Fruit fly (Drosophila melanogaster) whole organism, embryonic: ENCODE results near the gene CG11598.
A peak's percentile ranks its signal among the peaks of the same experiment; 100 is the strongest.

Experiments used
- Awh ChIP-seq: fragments of 200-800 bp; sonication (Bioruptor generic); IDR thresholded peaks from 2 replicates; pipeline ENCODE4, ENCODE4 v1.3.6; 2022; ENCODE audit warnings: missing biosample characterization, missing genetic modification characterization
- Bteb2 ChIP-seq: fragments of 200-800 bp; sonication (Bioruptor generic); optimal IDR thresholded peaks from 2 replicates; lab custom pipeline; 2016; ENCODE audit warnings: missing biosample characterization, missing genetic modification characterization
- CG11398 ChIP-seq: fragments of 200-800 bp; sonication (Bioruptor generic); optimal IDR thresholded peaks from 2 replicates; lab custom pipeline; 2016; ENCODE audit warnings: missing biosample characterization, missing genetic modification characterization
- CG12155 ChIP-seq: fragments of 200-800 bp; sonication (Bioruptor generic); optimal IDR thresholded peaks from 3 replicates; lab custom pipeline; 2016; ENCODE audit warnings: missing biosample characterization, missing genetic modification characterization
- CG1233 ChIP-seq: fragments of 200-800 bp; sonication (Bioruptor generic); optimal IDR thresholded peaks from 4 replicates; lab custom pipeline; 2018; ENCODE audit warnings: missing biosample characterization, mild to moderate bottlenecking, missing genetic modification characterization
- CG14667 ChIP-seq: fragments of 200-800 bp; sonication (Bioruptor generic); IDR thresholded peaks from 2 replicates; pipeline ENCODE4 v1.3.6; 2022; ENCODE audit warnings: missing biosample characterization, missing genetic modification characterization
- CG1529 ChIP-seq: fragments of 200-800 bp; sonication (Bioruptor generic); optimal IDR thresholded peaks from 3 replicates; lab custom pipeline; 2018; ENCODE audit warnings: missing biosample characterization, missing genetic modification characterization
- CG15514 ChIP-seq: fragments of 200-800 bp; sonication (Bioruptor generic); optimal IDR thresholded peaks from 3 replicates; lab custom pipeline; 2017; ENCODE audit warnings: missing biosample characterization, missing genetic modification characterization, mild to moderate bottlenecking, moderate library complexity, missing genetic modification reagents
- CG18476 ChIP-seq: fragments of 200-800 bp; sonication (Bioruptor generic); optimal IDR thresholded peaks from 2 replicates; lab custom pipeline; 2016; ENCODE audit warnings: missing biosample characterization, mild to moderate bottlenecking, missing genetic modification characterization
- CG31365 ChIP-seq: fragments of 200-800 bp; sonication (Bioruptor generic); optimal IDR thresholded peaks from 2 replicates; lab custom pipeline; 2018; ENCODE audit warnings: missing biosample characterization, mild to moderate bottlenecking, missing genetic modification characterization
- CG32772 ChIP-seq: fragments of 200-800 bp; sonication (Bioruptor generic); IDR thresholded peaks from 2 replicates; pipeline ENCODE4 v1.3.6; 2022; ENCODE audit warnings: missing biosample characterization, missing genetic modification characterization
- CG33213 ChIP-seq: fragments of 200-800 bp; sonication (Bioruptor generic); optimal IDR thresholded peaks from 3 replicates; lab custom pipeline; 2016; ENCODE audit warnings: missing biosample characterization, missing genetic modification characterization
- CG6175 ChIP-seq: fragments of 200-800 bp; sonication (Bioruptor generic); IDR thresholded peaks from 3 replicates; pipeline ENCODE4 v1.3.6; 2022; ENCODE audit warnings: missing biosample characterization, missing genetic modification characterization
- CG7745 ChIP-seq: fragments of 200-800 bp; sonication (Bioruptor generic); optimal IDR thresholded peaks from 2 replicates; lab custom pipeline; 2018; ENCODE audit warnings: missing biosample characterization, mild to moderate bottlenecking, missing genetic modification characterization, moderate library complexity
- CG8359 ChIP-seq: fragments of 200-800 bp; sonication (Bioruptor generic); optimal IDR thresholded peaks from 2 replicates; lab custom pipeline; 2017; ENCODE audit warnings: missing biosample characterization, mild to moderate bottlenecking, missing genetic modification characterization, borderline replicate concordance
- CG8924 ChIP-seq: fragments of 200-800 bp; optimal IDR thresholded peaks from 3 replicates; lab custom pipeline; 2019; ENCODE audit warnings: missing biosample characterization, mild to moderate bottlenecking, missing genetic modification characterization, moderate library complexity
- CG9727 ChIP-seq: fragments of 200-800 bp; sonication (Bioruptor generic); optimal IDR thresholded peaks from 3 replicates; lab custom pipeline; 2017; ENCODE audit warnings: missing biosample characterization, mild to moderate bottlenecking, missing genetic modification characterization
- CHES-1-like ChIP-seq: fragments of 200-800 bp; sonication (Bioruptor generic); optimal IDR thresholded peaks from 2 replicates; lab custom pipeline; 2016; ENCODE audit warnings: missing biosample characterization, missing genetic modification characterization
- CTCF ChIP-seq: fragments of 200-800 bp; sonication (Bioruptor generic); optimal IDR thresholded peaks from 2 replicates; lab custom pipeline; 2017; ENCODE audit warnings: missing biosample characterization, mild to moderate bottlenecking, missing genetic modification characterization, moderate library complexity
- Camta ChIP-seq: fragments of 200-800 bp; sonication (Bioruptor generic); optimal IDR thresholded peaks from 2 replicates; lab custom pipeline; 2016; ENCODE audit warnings: missing biosample characterization, missing genetic modification characterization
- CkIIα-i1 ChIP-seq: fragments of 200-800 bp; sonication (Bioruptor generic); IDR thresholded peaks from 2 replicates; pipeline ENCODE4 v1.3.6; 2022; ENCODE audit warnings: missing biosample characterization, missing genetic modification characterization
- D19A ChIP-seq: fragments of 200-800 bp; optimal IDR thresholded peaks from 3 replicates; lab custom pipeline; 2019; ENCODE audit warnings: missing biosample characterization, mild to moderate bottlenecking, missing genetic modification characterization, moderate library complexity
- D19B ChIP-seq: fragments of 200-800 bp; sonication (Bioruptor generic); optimal IDR thresholded peaks from 2 replicates; lab custom pipeline; 2017; ENCODE audit warnings: missing biosample characterization, mild to moderate bottlenecking, missing genetic modification characterization
- Dip3 ChIP-seq: fragments of 200-800 bp; sonication (Bioruptor generic); optimal IDR thresholded peaks from 3 replicates; lab custom pipeline; 2016; ENCODE audit warnings: missing biosample characterization, missing genetic modification characterization
- Dp ChIP-seq: fragments of 200-800 bp; sonication (Bioruptor generic); optimal IDR thresholded peaks from 2 replicates; lab custom pipeline; 2018; ENCODE audit warnings: missing biosample characterization, mild to moderate bottlenecking, missing genetic modification characterization, moderate library complexity
- Dref ChIP-seq: fragments of 200-800 bp; sonication (Bioruptor generic); IDR thresholded peaks from 2 replicates; pipeline ENCODE4 v1.3.6; 2022; ENCODE audit warnings: missing biosample characterization, missing genetic modification characterization
- Fer1 ChIP-seq: fragments of 200-800 bp; sonication (Bioruptor generic); optimal IDR thresholded peaks from 2 replicates; lab custom pipeline; 2017; ENCODE audit warnings: missing biosample characterization, mild to moderate bottlenecking, missing genetic modification characterization
- Lim3 ChIP-seq: fragments of 200-800 bp; sonication (Bioruptor generic); IDR thresholded peaks from 2 replicates; pipeline ENCODE4 v1.3.6; 2022; ENCODE audit warnings: missing biosample characterization, missing genetic modification characterization
- Nf-YA ChIP-seq: fragments of 200-800 bp; sonication (Bioruptor generic); IDR thresholded peaks from 2 replicates; pipeline ENCODE4 v1.3.6; 2022; ENCODE audit warnings: missing biosample characterization, missing genetic modification characterization
- Optix ChIP-seq: fragments of 200-800 bp; sonication (Bioruptor generic); IDR thresholded peaks from 3 replicates; pipeline ENCODE4 v1.3.6; 2022; ENCODE audit warnings: missing biosample characterization, missing genetic modification characterization
- TFAM ChIP-seq: fragments of 200-800 bp; sonication (Bioruptor generic); optimal IDR thresholded peaks from 2 replicates; lab custom pipeline; 2017; ENCODE audit warnings: missing biosample characterization, missing genetic modification characterization, inconsistent platforms
- Vsx1 ChIP-seq: fragments of 200-800 bp; sonication (Bioruptor generic); optimal IDR thresholded peaks from 2 replicates; lab custom pipeline; 2017; ENCODE audit warnings: missing biosample characterization, mild to moderate bottlenecking, missing genetic modification characterization, missing genetic modification reagents
- bbx ChIP-seq: fragments of 200-800 bp; sonication (Bioruptor generic); IDR thresholded peaks from 2 replicates; pipeline ENCODE4 v1.3.6; 2022; ENCODE audit warnings: missing biosample characterization, missing genetic modification characterization; ENCODE audit not compliant: partially characterized antibody
- cg ChIP-seq: fragments of 200-800 bp; sonication (Bioruptor generic); optimal IDR thresholded peaks from 3 replicates; lab custom pipeline; 2019; ENCODE audit warnings: missing biosample characterization, mild to moderate bottlenecking, missing genetic modification characterization, moderate library complexity
- ci ChIP-seq: fragments of 200-800 bp; sonication (Bioruptor generic); IDR thresholded peaks from 3 replicates; pipeline ENCODE4 v1.3.6; 2022; ENCODE audit warnings: missing biosample characterization, missing genetic modification characterization
- ems ChIP-seq: fragments of 200-800 bp; sonication (Bioruptor generic); optimal IDR thresholded peaks from 3 replicates; lab custom pipeline; 2016; ENCODE audit warnings: missing biosample characterization, missing genetic modification characterization
- exex ChIP-seq: fragments of 200-800 bp; sonication (Bioruptor generic); optimal IDR thresholded peaks from 4 replicates; lab custom pipeline; 2018; ENCODE audit warnings: missing biosample characterization, mild to moderate bottlenecking, missing genetic modification characterization, moderate library complexity
- fd3F ChIP-seq: fragments of 200-800 bp; sonication (Bioruptor generic); optimal IDR thresholded peaks from 2 replicates; lab custom pipeline; 2018; ENCODE audit warnings: missing biosample characterization, mild to moderate bottlenecking, missing genetic modification characterization, moderate library complexity
- gcm2 ChIP-seq: fragments of 200-800 bp; sonication (Bioruptor generic); optimal IDR thresholded peaks from 2 replicates; lab custom pipeline; 2016; ENCODE audit warnings: missing biosample characterization, missing genetic modification characterization
- gt ChIP-seq: fragments of 200-800 bp; sonication (Bioruptor generic); IDR thresholded peaks from 2 replicates; pipeline ENCODE4 v1.3.6; 2022; ENCODE audit warnings: missing biosample characterization, missing genetic modification characterization
- inv ChIP-seq: fragments of 200-800 bp; sonication (Bioruptor generic); IDR thresholded peaks from 2 replicates; pipeline ENCODE4 v1.3.6; 2022; ENCODE audit warnings: missing biosample characterization, missing genetic modification characterization; ENCODE audit not compliant: partially characterized antibody
- jumu ChIP-seq: fragments of 200-800 bp; sonication (Bioruptor generic); optimal IDR thresholded peaks from 3 replicates; lab custom pipeline; 2016; ENCODE audit warnings: missing biosample characterization, missing genetic modification characterization
- org-1 ChIP-seq: fragments of 200-800 bp; sonication (Bioruptor generic); optimal IDR thresholded peaks from 2 replicates; lab custom pipeline; 2017; ENCODE audit warnings: missing biosample characterization, missing genetic modification characterization
- pan ChIP-seq, 4 experiments: fragments of >200 bp in 3 of 4; fragments of 200-800 bp in 1 of 4; sonication (Bioruptor generic) in 1 of 4; optimal IDR thresholded peaks in 3 of 4; IDR thresholded peaks in 1 of 4; 2 replicates each; pipeline versions ENCODE4 v1.3.6 to Lab custom; 2017 to 2022; ENCODE audit warnings: missing biosample characterization in 2 of 4, missing genetic modification characterization in 2 of 4, mixed read lengths in 1 of 4
- peb ChIP-seq: fragments of 200-800 bp; sonication (Bioruptor generic); IDR thresholded peaks from 2 replicates; pipeline ENCODE4 v1.3.6; 2022; ENCODE audit warnings: missing biosample characterization, missing genetic modification characterization
- pfk ChIP-seq: fragments of 200-800 bp; sonication (Bioruptor generic); optimal IDR thresholded peaks from 2 replicates; lab custom pipeline; 2018; ENCODE audit warnings: missing biosample characterization, mild to moderate bottlenecking, missing genetic modification characterization, moderate library complexity
- pho ChIP-seq: fragments of 200-800 bp; sonication (Bioruptor generic); optimal IDR thresholded peaks from 2 replicates; lab custom pipeline; 2016; ENCODE audit warnings: missing biosample characterization, missing genetic modification characterization
- pita ChIP-seq: fragments of 200-800 bp; sonication (Bioruptor generic); optimal IDR thresholded peaks from 2 replicates; lab custom pipeline; 2017; ENCODE audit warnings: missing biosample characterization, mild to moderate bottlenecking, missing genetic modification characterization
- sob ChIP-seq: fragments of 200-800 bp; sonication (Bioruptor generic); IDR thresholded peaks from 2 replicates; pipeline ENCODE4 v1.3.6; 2022; ENCODE audit warnings: missing biosample characterization, missing genetic modification characterization
- sug ChIP-seq: fragments of 200-800 bp; optimal IDR thresholded peaks from 2 replicates; lab custom pipeline; 2019; ENCODE audit warnings: missing biosample characterization, mild to moderate bottlenecking, missing genetic modification characterization, moderate library complexity
- tgo ChIP-seq: fragments of 200-800 bp; sonication (Bioruptor generic); IDR thresholded peaks from 3 replicates; pipeline ENCODE4 v1.3.6; 2022; ENCODE audit warnings: missing biosample characterization, missing genetic modification characterization
- z ChIP-seq: fragments of 200-800 bp; sonication (Bioruptor generic); IDR thresholded peaks from 3 replicates; pipeline ENCODE4 v1.3.6; 2022; ENCODE audit warnings: missing biosample characterization, missing genetic modification characterization

CG11598 gene

DNA sequence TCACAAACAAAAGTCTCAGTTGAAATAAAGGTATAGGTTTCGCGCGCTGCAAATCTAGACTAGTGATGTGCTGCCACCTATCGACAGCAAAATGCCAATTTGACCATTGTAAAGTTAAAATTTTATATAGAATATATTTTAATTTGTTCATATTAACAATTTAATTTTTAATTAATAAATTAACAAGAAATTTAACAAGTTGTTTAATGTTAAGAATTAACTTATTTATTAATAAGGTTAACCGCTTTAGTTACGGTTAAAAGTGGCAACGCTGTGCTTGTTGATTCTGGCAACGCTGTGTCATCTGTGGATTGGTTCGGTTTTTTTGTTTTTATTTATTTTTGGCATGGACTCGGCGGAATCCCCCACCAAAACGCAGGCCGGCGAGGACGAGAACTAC, 4.3 kb upstream of the CG11598 start, which contains the start of gene Not10 (continued):
- TF ChIP-seq pfk (GFP tag; lab: Kevin White, UChicago) (no peak), z (GFP tag; lab: Robert Waterston, UW) (no peak), Dref (GFP tag; lab: Robert Waterston, UW) (0 out of 2 replicates have a peak, but pooled peaks have one; percentile 31), Nf-YA (GFP tag; lab: Robert Waterston, UW) (no peak), CG33213 (no peak), TFAM (GFP tag; lab: Kevin White, UChicago) (no peak), bbx (GFP tag; lab: Robert Waterston, UW) (peak; percentile 33; the same call in 1 of the 2 replicates), Camta (GFP tag; lab: Kevin White, UChicago) (no peak), org-1 (GFP tag; lab: Kevin White, UChicago) (no peak), pho (no peak), CG6175 (GFP tag; lab: Robert Waterston, UW) (no peak), ems (GFP tag; lab: Kevin White, UChicago) (no peak), CG9727 (GFP tag; lab: Kevin White, UChicago) (no peak), CG12155 (peak; percentile 38), CG8359 (GFP tag; lab: Kevin White, UChicago) (no peak), Dp (GFP tag; lab: Kevin White, UChicago) (peak; percentile 83), sug (tag; lab: Kevin White, UChicago) (no peak), tgo (no peak), Bteb2 (no peak), fd3F (peak; percentile 32), CG7745 (tag; lab: Kevin White, UChicago) (no peak), gt (GFP tag; lab: Robert Waterston, UW) (no peak), CTCF (peak; percentile 85), CG11398 (GFP tag; lab: Kevin White, UChicago) (no peak), CG1529 (GFP tag; lab: Kevin White, UChicago) (no peak), Dip3 (GFP tag; lab: Kevin White, UChicago) (no peak), Optix (GFP tag; lab: Robert Waterston, UW) (no peak), pan (optimal IDR thresholded peaks at IDR 0.05; lab: Kevin White, UChicago) (no peak), pan (GFP tag; optimal IDR thresholded peaks at IDR 0.05 in 1 of 2, IDR thresholded peaks at IDR 0.05 in 1 of 2) (no peak), sob (GFP tag; lab: Robert Waterston, UW) (0 out of 2 replicates have a peak, but pooled peaks have one; percentile 43), gcm2 (GFP tag; lab: Kevin White, UChicago) (no peak), CG14667 (GFP tag; lab: Robert Waterston, UW) (no peak), CHES-1-like (GFP tag; lab: Kevin White, UChicago) (no peak), CG8924 (peak; percentile 55), CG31365 (tag; lab: Kevin White, UChicago) (no peak), Awh (no peak), peb (GFP tag; lab: Robert Waterston, UW) (no peak), exex (tag; lab: Kevin White, UChicago) (no peak), Fer1 (no peak), CkIIα-i1 (no peak), inv (GFP tag; lab: Robert Waterston, UW) (peak; percentile 61), jumu (GFP tag; lab: Kevin White, UChicago) (no peak), CG18476 (GFP tag; lab: Kevin White, UChicago) (no peak), D19A (tag; lab: Kevin White, UChicago) (no peak), pita (no peak), Vsx1 (GFP tag; lab: Kevin White, UChicago) (no peak), ci (GFP tag; lab: Robert Waterston, UW) (no peak), Lim3 (no peak), CG32772 (GFP tag; lab: Robert Waterston, UW) (no peak), cg (GFP tag; lab: Kevin White, UChicago) (no peak), CG1233 (GFP tag; lab: Kevin White, UChicago) (no peak), D19B (GFP tag; lab: Kevin White, UChicago) (no peak), CG15514 (GFP tag; lab: Kevin White, UChicago) (peak; percentile 73)
